Worm (Caenorhabditis elegans) whole organism, young adult: ENCODE results near the gene M176.16.

Source experiments
- F22D6.2 ChIP-seq: sonication (generic microtip); optimal IDR thresholded peaks from 2 replicates; lab custom pipeline; 2016; ENCODE audit warnings: mild to moderate bottlenecking, missing genetic modification characterization, missing compliant biosample characterization
- T07F8.4 ChIP-seq: sonication (generic microtip); optimal IDR thresholded peaks from 2 replicates; lab custom pipeline; 2016; ENCODE audit warnings: mild to moderate bottlenecking, missing genetic modification characterization, moderate library complexity, missing compliant biosample characterization
- Y53F4B.3 ChIP-seq: fragments of 200-800 bp; sonication (Bioruptor generic); IDR thresholded peaks from 2 replicates; pipeline ENCODE4 v1.3.6; 2022; ENCODE audit warnings: missing genetic modification reagents, missing genetic modification characterization, missing compliant biosample characterization
- Y53G8AR.9 ChIP-seq: fragments of 200-800 bp; sonication (Bioruptor generic); conservative IDR thresholded peaks from 2 replicates; pipeline ENCODE4 v1.3.6; 2022; ENCODE audit warnings: missing genetic modification reagents, missing genetic modification characterization, missing compliant biosample characterization
- Y67H2A.10 ChIP-seq: fragments of 200-800 bp; sonication (Bioruptor generic); conservative IDR thresholded peaks from 2 replicates; pipeline ENCODE4 v1.3.6; 2022; ENCODE audit warnings: missing genetic modification reagents, missing genetic modification characterization, missing compliant biosample characterization
- egl-44 ChIP-seq: fragments of 200-800 bp; sonication (Bioruptor generic); IDR thresholded peaks from 2 replicates; pipeline ENCODE4 v1.3.6; 2022; ENCODE audit warnings: missing genetic modification reagents, missing genetic modification characterization, missing compliant biosample characterization
- him-1 ChIP-seq: sonication (generic microtip); optimal IDR thresholded peaks from 2 replicates; lab custom pipeline; 2016; ENCODE audit warnings: missing genotype, missing genetic modification reagents, missing genetic modification characterization, missing compliant biosample characterization
- hlh-26 ChIP-seq: fragments of 200-800 bp; sonication (Bioruptor generic); conservative IDR thresholded peaks from 2 replicates; pipeline ENCODE4 v1.3.6; 2022; ENCODE audit warnings: missing genetic modification reagents, missing genetic modification characterization, missing compliant biosample characterization
- mcd-1 ChIP-seq: fragments of 200-800 bp; sonication (Bioruptor generic); IDR thresholded peaks from 2 replicates; pipeline ENCODE4 v1.3.6; 2022; ENCODE audit warnings: missing genetic modification reagents, missing genetic modification characterization, missing compliant biosample characterization
- nfya-1 ChIP-seq: sonication (generic microtip); optimal IDR thresholded peaks from 2 replicates; lab custom pipeline; 2017; ENCODE audit warnings: antibody characterized with exemption, missing compliant biosample characterization, missing genetic modification characterization, borderline replicate concordance; ENCODE audit not compliant: insufficient read depth
- nhr-120 ChIP-seq: fragments of 200-800 bp; sonication (Bioruptor generic); IDR thresholded peaks from 2 replicates; pipeline ENCODE4 v1.3.6; 2022; ENCODE audit warnings: missing genetic modification characterization, missing compliant biosample characterization
- unc-62 ChIP-seq: fragments of 150-350 bp; optimal IDR thresholded peaks from 2 replicates; lab custom pipeline; 2014; ENCODE audit warnings: missing biosample characterization, missing genetic modification reagents, missing genetic modification characterization
- zim-3 ChIP-seq: sonication (generic microtip); optimal IDR thresholded peaks from 2 replicates; lab custom pipeline; 2017; ENCODE audit warnings: mild to moderate bottlenecking, missing genetic modification characterization, moderate library complexity, missing compliant biosample characterization

DNA sequence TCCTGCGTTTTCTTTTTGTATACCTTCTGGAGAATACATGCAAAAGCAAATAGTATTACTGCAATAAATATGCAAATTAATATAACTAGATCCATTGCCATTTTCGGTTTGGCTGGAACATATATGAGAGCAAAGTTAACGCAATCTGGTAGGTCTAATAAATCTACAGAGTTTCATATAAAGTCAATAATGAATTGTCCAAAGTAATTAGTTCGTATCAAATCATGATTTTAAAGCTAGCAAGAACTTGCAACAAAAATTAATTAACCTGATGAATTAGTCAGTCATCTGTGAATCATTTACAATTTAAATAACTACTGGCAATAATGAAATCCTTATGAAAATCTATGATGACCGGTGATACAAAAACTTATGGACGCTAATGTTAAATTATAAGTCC is 27.1 kb downstream of the M176.16 start, which contains the start of gene R09D1.13:
- no peak for TF ChIP-seq unc-62 (GFP tag; lab: Kevin White, UChicago)
- no peak for TF ChIP-seq him-1 (tag; lab: Kevin White, UChicago)
- no peak for TF ChIP-seq F22D6.2 (tag; lab: Kevin White, UChicago)
- no peak for TF ChIP-seq Y67H2A.10 (GFP tag; lab: Robert Waterston, UW)
- no peak for TF ChIP-seq nfya-1 (tag; lab: Kevin White, UChicago)
- no peak for TF ChIP-seq mcd-1
- TF ChIP-seq nhr-120 (GFP tag; lab: Robert Waterston, UW): no peak
- TF ChIP-seq Y53G8AR.9 (GFP tag; lab: Robert Waterston, UW): no peak
- TF ChIP-seq zim-3 (tag; lab: Kevin White, UChicago): no peak
- TF ChIP-seq egl-44 (GFP tag; lab: Robert Waterston, UW): no peak
- no peak for TF ChIP-seq Y53F4B.3
- no peak for TF ChIP-seq hlh-26 (GFP tag; lab: Robert Waterston, UW)
- no peak for TF ChIP-seq T07F8.4 (tag; lab: Kevin White, UChicago)
